Fruit fly (Drosophila melanogaster) whole organism: ENCODE data around the gene Surf6.

Source experiments
- Dll ChIP-seq: fragments of >200 bp; optimal IDR thresholded peaks from 2 replicates; lab custom pipeline; 2017
- pan ChIP-seq: fragments of >200 bp; optimal IDR thresholded peaks from 2 replicates; lab custom pipeline; 2017
- psq ChIP-seq: fragments of >200 bp; optimal IDR thresholded peaks from 2 replicates; lab custom pipeline; 2017

DNA sequence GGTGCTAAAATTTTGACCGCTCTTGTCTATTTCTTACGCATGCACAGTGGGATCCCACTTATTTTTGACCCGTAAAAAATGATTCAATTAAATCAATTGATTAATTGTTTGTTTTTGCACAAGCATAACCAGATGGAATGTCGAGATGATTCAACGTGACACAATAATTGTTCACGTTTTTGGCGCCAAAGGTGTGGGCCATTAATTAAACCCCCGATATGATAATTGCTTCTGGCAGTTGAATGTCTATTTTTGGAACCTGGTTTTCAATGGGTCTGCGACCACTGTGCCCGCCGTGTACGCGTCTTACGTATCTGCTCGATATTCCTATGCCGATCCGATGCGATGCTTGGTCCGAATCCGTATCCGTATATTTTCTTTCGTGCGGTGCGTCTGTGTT, 12.6 kb downstream of the Surf6 start:
- TF ChIP-seq psq (lab: Kevin White, UChicago) (no peak), Dll (lab: Kevin White, UChicago) (no peak), pan (no peak)
